Fruit fly (Drosophila melanogaster) whole organism, prepupa: ENCODE data around the gene Cul6.
A peak's percentile ranks its signal among the peaks of the same experiment; 100 is the strongest.

ENCODE experiments used
- Blimp-1 ChIP-seq: fragments of 200-800 bp; sonication (Bioruptor generic); optimal IDR thresholded peaks from 3 replicates; lab custom pipeline; 2017; ENCODE audit warnings: missing biosample characterization, missing genetic modification characterization, mild to moderate bottlenecking, moderate library complexity, missing genetic modification reagents
- CG10669 ChIP-seq: fragments of 200-800 bp; sonication (Bioruptor generic); optimal IDR thresholded peaks from 3 replicates; lab custom pipeline; 2018; ENCODE audit warnings: missing biosample characterization, mild to moderate bottlenecking, missing genetic modification characterization, moderate library complexity
- CG11294 ChIP-seq: fragments of 200-800 bp; sonication (Bioruptor generic); IDR thresholded peaks from 2 replicates; pipeline ENCODE4 v1.3.6; 2022; ENCODE audit warnings: missing biosample characterization, missing genetic modification characterization
- CG11762 ChIP-seq: fragments of 200-800 bp; sonication (Bioruptor generic); optimal IDR thresholded peaks from 3 replicates; lab custom pipeline; 2016; ENCODE audit warnings: missing biosample characterization, missing genetic modification characterization; ENCODE audit not compliant: insufficient read depth
- CG11902 ChIP-seq: fragments of 200-800 bp; sonication (Bioruptor generic); optimal IDR thresholded peaks from 3 replicates; lab custom pipeline; 2016; ENCODE audit warnings: missing biosample characterization, missing genetic modification characterization
- CG15336 ChIP-seq: fragments of 200-800 bp; sonication (Bioruptor generic); IDR thresholded peaks from 2 replicates; pipeline ENCODE4 v1.3.6; 2022; ENCODE audit warnings: missing biosample characterization, missing genetic modification characterization
- CG16779 ChIP-seq: fragments of 200-800 bp; sonication (Bioruptor generic); optimal IDR thresholded peaks from 3 replicates; lab custom pipeline; 2017; ENCODE audit warnings: missing biosample characterization, mild to moderate bottlenecking, missing genetic modification characterization
- CG31627 ChIP-seq: fragments of 200-800 bp; sonication (Bioruptor generic); optimal IDR thresholded peaks from 3 replicates; lab custom pipeline; 2016; ENCODE audit warnings: missing biosample characterization, missing genetic modification characterization
- CG32006 ChIP-seq: fragments of 200-800 bp; sonication (Bioruptor generic); optimal IDR thresholded peaks from 3 replicates; lab custom pipeline; 2017; ENCODE audit warnings: missing biosample characterization, mild to moderate bottlenecking, missing genetic modification characterization
- CG34406 ChIP-seq: fragments of 200-800 bp; sonication (Bioruptor generic); optimal IDR thresholded peaks from 3 replicates; lab custom pipeline; 2016; ENCODE audit warnings: missing biosample characterization, missing genetic modification characterization
- CG3919 ChIP-seq: fragments of 200-800 bp; sonication (Bioruptor generic); optimal IDR thresholded peaks from 3 replicates; lab custom pipeline; 2016; ENCODE audit warnings: missing biosample characterization, missing genetic modification characterization
- CG6163 ChIP-seq: fragments of 200-800 bp; sonication (Bioruptor generic); IDR thresholded peaks from 3 replicates; pipeline ENCODE4 v1.3.6; 2022; ENCODE audit warnings: missing biosample characterization, missing genetic modification characterization
- CG6792 ChIP-seq: fragments of 200-800 bp; sonication (Bioruptor generic); optimal IDR thresholded peaks from 3 replicates; lab custom pipeline; 2016; ENCODE audit warnings: missing biosample characterization, missing genetic modification characterization
- CG6854 ChIP-seq: fragments of 200-800 bp; sonication (Bioruptor generic); optimal IDR thresholded peaks from 2 replicates; lab custom pipeline; 2017; ENCODE audit warnings: missing biosample characterization, mild to moderate bottlenecking, missing genetic modification characterization
- CG7368 ChIP-seq: fragments of 200-800 bp; sonication (Bioruptor generic); optimal IDR thresholded peaks from 3 replicates; lab custom pipeline; 2016; ENCODE audit warnings: missing biosample characterization, missing genetic modification characterization
- CG8119 ChIP-seq: fragments of 200-800 bp; sonication (Bioruptor generic); IDR thresholded peaks from 3 replicates; pipeline ENCODE4 v1.3.6; 2022; ENCODE audit warnings: missing biosample characterization, missing genetic modification characterization
- CG9139 ChIP-seq: fragments of 200-800 bp; sonication (Bioruptor generic); optimal IDR thresholded peaks from 3 replicates; lab custom pipeline; 2017; ENCODE audit warnings: missing biosample characterization, mild to moderate bottlenecking, missing genetic modification characterization
- Eip75B ChIP-seq: fragments of 200-800 bp; sonication (Bioruptor generic); optimal IDR thresholded peaks from 3 replicates; lab custom pipeline; 2016; ENCODE audit warnings: missing biosample characterization, missing genetic modification characterization
- Eip78C ChIP-seq: fragments of 200-800 bp; sonication (Bioruptor generic); peaks from one replicate; lab custom pipeline; 2016; ENCODE audit warnings: missing biosample characterization, missing genetic modification characterization
- Eip93F ChIP-seq: fragments of 200-800 bp; sonication (Bioruptor generic); optimal IDR thresholded peaks from 2 replicates; lab custom pipeline; 2016; ENCODE audit warnings: missing biosample characterization, mild to moderate bottlenecking, missing genetic modification characterization
- Ets21C ChIP-seq: fragments of 200-800 bp; sonication (Bioruptor generic); optimal IDR thresholded peaks from 3 replicates; lab custom pipeline; 2016; ENCODE audit warnings: missing biosample characterization, missing genetic modification characterization
- Ets96B ChIP-seq: fragments of 200-800 bp; optimal IDR thresholded peaks from 2 replicates; lab custom pipeline; 2019; ENCODE audit warnings: missing biosample characterization, mild to moderate bottlenecking, missing genetic modification characterization, moderate library complexity
- Hr38 ChIP-seq: sonication (Bioruptor generic); optimal IDR thresholded peaks from 2 replicates; lab custom pipeline; 2016; ENCODE audit warnings: missing biosample characterization, missing genetic modification characterization
- Hr39 ChIP-seq: fragments of 200-800 bp; sonication (Bioruptor generic); optimal IDR thresholded peaks from 2 replicates; lab custom pipeline; 2016; ENCODE audit warnings: missing biosample characterization, missing genetic modification characterization
- Hr4 ChIP-seq: fragments of 200-800 bp; sonication (Bioruptor generic); optimal IDR thresholded peaks from 3 replicates; lab custom pipeline; 2016; ENCODE audit warnings: missing biosample characterization, missing genetic modification characterization
- Lpt ChIP-seq: fragments of 200-800 bp; sonication (Bioruptor generic); optimal IDR thresholded peaks from 3 replicates; lab custom pipeline; 2016; ENCODE audit warnings: missing biosample characterization, missing genetic modification characterization
- Met ChIP-seq: fragments of 200-800 bp; sonication (Bioruptor generic); optimal IDR thresholded peaks from 3 replicates; lab custom pipeline; 2016; ENCODE audit warnings: missing biosample characterization, missing genetic modification characterization
- Sox102F ChIP-seq: fragments of 200-800 bp; sonication (Bioruptor generic); optimal IDR thresholded peaks from 2 replicates; lab custom pipeline; 2016; ENCODE audit warnings: missing biosample characterization, mild to moderate bottlenecking, missing genetic modification characterization
- Sox14 ChIP-seq: fragments of 200-800 bp; sonication (Bioruptor generic); optimal IDR thresholded peaks from 3 replicates; lab custom pipeline; 2016; ENCODE audit warnings: missing biosample characterization, missing genetic modification characterization
- Sox15 ChIP-seq: fragments of 200-800 bp; sonication (Bioruptor generic); optimal IDR thresholded peaks from 3 replicates; lab custom pipeline; 2016; ENCODE audit warnings: missing biosample characterization, missing genetic modification characterization
- achi ChIP-seq: fragments of 200-800 bp; sonication (Bioruptor generic); optimal IDR thresholded peaks from 3 replicates; lab custom pipeline; 2016; ENCODE audit warnings: missing biosample characterization, missing genetic modification characterization
- acj6 ChIP-seq: fragments of 200-800 bp; sonication (Bioruptor generic); optimal IDR thresholded peaks from 3 replicates; lab custom pipeline; 2016; ENCODE audit warnings: missing biosample characterization, missing genetic modification characterization
- dsx ChIP-seq: fragments of 200-800 bp; optimal IDR thresholded peaks from 3 replicates; lab custom pipeline; 2019; ENCODE audit warnings: missing biosample characterization, mild to moderate bottlenecking, missing genetic modification characterization, moderate library complexity; ENCODE audit not compliant: poor library complexity, severe bottlenecking
- eg ChIP-seq: fragments of 200-800 bp; sonication (Bioruptor generic); IDR thresholded peaks from 3 replicates; pipeline ENCODE4 v1.3.6; 2022; ENCODE audit warnings: missing biosample characterization, missing genetic modification characterization
- esn ChIP-seq: fragments of 200-800 bp; sonication (Bioruptor generic); optimal IDR thresholded peaks from 2 replicates; lab custom pipeline; 2016; ENCODE audit warnings: missing biosample characterization, mild to moderate bottlenecking, missing genetic modification characterization, moderate library complexity
- fd85E ChIP-seq: fragments of 200-800 bp; sonication (Bioruptor generic); optimal IDR thresholded peaks from 3 replicates; lab custom pipeline; 2016; ENCODE audit warnings: missing biosample characterization, missing genetic modification characterization
- fkh ChIP-seq: fragments of 200-800 bp; sonication (Bioruptor generic); optimal IDR thresholded peaks from 3 replicates; lab custom pipeline; 2017; ENCODE audit warnings: missing biosample characterization, mild to moderate bottlenecking, missing genetic modification characterization, moderate library complexity
- lz ChIP-seq: fragments of 200-800 bp; sonication (Bioruptor generic); optimal IDR thresholded peaks from 3 replicates; lab custom pipeline; 2016; ENCODE audit warnings: missing biosample characterization, missing genetic modification characterization
- net ChIP-seq: fragments of 200-800 bp; sonication (Bioruptor generic); optimal IDR thresholded peaks from 3 replicates; lab custom pipeline; 2016; ENCODE audit warnings: missing biosample characterization, missing genetic modification characterization
- pdm3 ChIP-seq: fragments of 200-800 bp; sonication (Bioruptor generic); optimal IDR thresholded peaks from 3 replicates; lab custom pipeline; 2016; ENCODE audit warnings: missing biosample characterization, missing genetic modification characterization
- salr ChIP-seq, 2 experiments: fragments of 200-800 bp; sonication (Bioruptor generic); optimal IDR thresholded peaks; 3 replicates each; lab custom pipeline; 2016 to 2018; ENCODE audit warnings: missing biosample characterization in 2 of 2, missing genetic modification characterization in 2 of 2, mild to moderate bottlenecking in 1 of 2
- spab ChIP-seq: fragments of 200-800 bp; sonication (Bioruptor generic); optimal IDR thresholded peaks from 2 replicates; lab custom pipeline; 2017; ENCODE audit warnings: missing biosample characterization, mild to moderate bottlenecking, missing genetic modification characterization, missing genetic modification reagents
- ss ChIP-seq, 2 experiments: fragments of 200-800 bp; sonication (Bioruptor generic); optimal IDR thresholded peaks; 2 replicates in 1 of 2; 3 replicates in 1 of 2; lab custom pipeline; 2017 to 2018; ENCODE audit warnings: mild to moderate bottlenecking in 2 of 2, missing biosample characterization in 2 of 2, missing genetic modification characterization in 2 of 2, moderate library complexity in 1 of 2
- svp ChIP-seq: fragments of 200-800 bp; sonication (Bioruptor generic); peaks from one replicate; lab custom pipeline; 2016; ENCODE audit warnings: missing biosample characterization, missing genetic modification characterization
- topi ChIP-seq: fragments of 200-800 bp; sonication (Bioruptor generic); optimal IDR thresholded peaks from 3 replicates; lab custom pipeline; 2016; ENCODE audit warnings: missing biosample characterization, missing genetic modification characterization

The Cul6 gene

dm6 chr3L:13021727-13022126 lies 10.2 kb upstream of the Cul6 start (continued):
- peak; percentile 79 for TF ChIP-seq lz
- TF ChIP-seq achi (GFP tag; lab: Kevin White, UChicago) = peak; percentile 43
- TF ChIP-seq CG7368 (GFP tag; lab: Kevin White, UChicago) = peak; percentile 53
- TF ChIP-seq dsx = no peak
- TF ChIP-seq eg (GFP tag; lab: Robert Waterston, UW) = no peak
- peak; percentile 79 for TF ChIP-seq Hr39 (GFP tag; lab: Kevin White, UChicago)
- TF ChIP-seq CG32006 (GFP tag; lab: Kevin White, UChicago) = no peak
- peak; percentile 45 for TF ChIP-seq Eip75B (GFP tag; lab: Kevin White, UChicago)
- peak; percentile 42 for TF ChIP-seq net
- TF ChIP-seq Ets21C = peak; percentile 60
- no peak for TF ChIP-seq CG10669 (GFP tag; lab: Kevin White, UChicago)
- TF ChIP-seq Sox14 (GFP tag; lab: Kevin White, UChicago) = peak; percentile 53
- peak; percentile 50 for TF ChIP-seq pdm3 (GFP tag; lab: Kevin White, UChicago)
- TF ChIP-seq Sox102F (GFP tag; lab: Kevin White, UChicago) = peak; percentile 80
- peak; percentile 71 for TF ChIP-seq Met (GFP tag; lab: Kevin White, UChicago)
- TF ChIP-seq Sox15 = peak; percentile 32
- TF ChIP-seq CG11294 (GFP tag; lab: Robert Waterston, UW) = no peak
- no peak for TF ChIP-seq Hr38 (GFP tag; lab: Kevin White, UChicago)
- TF ChIP-seq CG3919 (GFP tag; lab: Kevin White, UChicago) = peak; percentile 30
- TF ChIP-seq CG34406 = peak; percentile 47

DNA sequence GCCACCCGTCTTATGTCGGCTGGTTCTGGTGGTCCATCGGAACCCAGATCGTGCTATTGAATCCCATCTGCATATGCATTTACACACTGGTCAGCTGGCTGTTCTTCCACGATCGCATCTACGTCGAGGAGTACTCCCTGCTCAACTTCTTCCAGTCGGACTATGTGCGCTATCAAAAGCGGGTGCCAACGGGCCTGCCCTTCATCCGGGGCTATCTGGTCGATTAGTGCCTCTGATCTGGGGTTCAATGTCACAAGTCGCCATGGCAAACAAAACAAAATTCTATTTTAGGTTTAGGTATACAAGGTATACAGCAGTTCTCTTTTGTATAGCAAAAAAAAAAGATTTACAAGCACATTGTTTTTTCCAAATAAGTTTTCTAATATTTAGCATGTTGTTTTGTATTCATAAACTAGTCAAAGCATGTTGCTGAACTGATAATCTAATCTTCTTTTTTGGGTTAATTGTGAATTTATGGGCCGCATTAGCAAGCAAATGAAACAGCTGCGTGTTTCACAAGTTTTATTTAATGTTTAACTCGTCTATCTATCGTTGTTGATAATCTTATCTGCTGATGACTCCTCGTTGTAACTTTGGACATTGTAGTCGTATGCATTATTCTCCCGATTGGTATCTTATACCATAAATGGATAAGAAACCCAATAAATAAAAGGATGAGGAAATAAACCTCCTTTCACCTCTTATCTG lies 7.9 kb upstream of the Cul6 start:
- TF ChIP-seq fd85E (GFP tag; lab: Kevin White, UChicago) = no peak
- peak; percentile 78 for TF ChIP-seq svp (GFP tag; lab: Kevin White, UChicago)

DNA sequence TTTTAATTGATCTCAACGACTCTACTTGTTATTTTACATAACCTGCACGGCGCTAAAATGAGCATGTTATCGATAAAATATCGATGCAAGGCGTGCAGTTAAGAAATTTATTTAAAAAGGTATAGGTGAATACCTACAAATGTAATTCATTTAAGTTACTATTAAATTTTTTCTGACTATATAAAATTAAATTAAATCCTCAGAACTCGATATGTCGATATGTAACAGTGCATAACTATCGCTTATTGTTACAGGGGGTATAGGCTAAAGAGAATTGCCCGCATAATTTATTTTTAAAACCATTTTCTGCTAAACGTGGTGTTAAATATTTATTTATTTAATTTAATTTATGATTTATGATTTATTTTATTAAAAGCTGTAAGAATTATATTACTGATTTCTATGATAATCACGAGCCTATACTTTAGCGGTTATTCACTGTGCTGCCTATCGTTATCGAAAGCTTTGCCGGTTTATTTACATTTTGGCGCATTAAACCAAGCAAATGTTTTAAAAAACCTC lies 6.4 kb upstream of the Cul6 start, which contains the start of the genes mRpL20 and Icmt:
Gene mRpL20 (minus strand): TSS at position 65 of the 522 bp plus-strand sequence.
Gene Icmt (plus strand): TSS at position 464 of the 522 bp plus-strand sequence.
- TF ChIP-seq Sox14 (GFP tag; lab: Kevin White, UChicago) (peak; percentile 86), Eip78C (GFP tag; lab: Kevin White, UChicago) (peak; percentile 97), CG7368 (GFP tag; lab: Kevin White, UChicago) (peak; percentile 67), CG11902 (GFP tag; lab: Kevin White, UChicago) (peak; percentile 86), Eip93F (GFP tag; lab: Kevin White, UChicago) (peak; percentile 81), Eip75B (GFP tag; lab: Kevin White, UChicago) (peak; percentile 88), CG9139 (GFP tag; lab: Kevin White, UChicago) (peak; percentile 73), CG8119 (peak; percentile 98), fkh (peak; percentile 78), Lpt (GFP tag; lab: Kevin White, UChicago) (peak; percentile 78), ss (GFP tag; optimal IDR thresholded peaks at IDR 0.05; lab: Kevin White, UChicago) (peak; percentile 85 to 91), CG16779 (tag; lab: Kevin White, UChicago) (peak; percentile 88), Sox102F (GFP tag; lab: Kevin White, UChicago) (peak; percentile 87), Ets21C (peak; percentile 75), Hr39 (GFP tag; lab: Kevin White, UChicago) (peak; percentile 81), lz (peak; percentile 91), CG11762 (GFP tag; lab: Kevin White, UChicago) (peak; percentile 80), CG6792 (GFP tag; lab: Kevin White, UChicago) (peak; percentile 94), Hr4 (peak; percentile 90), CG10669 (GFP tag; lab: Kevin White, UChicago) (peak; percentile 85), CG32006 (GFP tag; lab: Kevin White, UChicago) (peak; percentile 95), acj6 (GFP tag; lab: Kevin White, UChicago) (peak; percentile 94), topi (GFP tag; lab: Kevin White, UChicago) (peak; percentile 82), CG15336 (GFP tag; lab: Robert Waterston, UW) (peak; percentile 98), CG6163 (GFP tag; lab: Robert Waterston, UW) (peak; percentile 97), CG31627 (GFP tag; lab: Kevin White, UChicago) (peak; percentile 86), net (peak; percentile 91), spab (GFP tag; lab: Kevin White, UChicago) (peak; percentile 77), CG6854 (peak; percentile 57), esn (peak; percentile 95), salr (GFP tag; optimal IDR thresholded peaks at IDR 0.05; lab: Kevin White, UChicago) (peak; percentile 83 to 89), Blimp-1 (GFP tag; lab: Kevin White, UChicago) (peak; percentile 69), Ets96B (tag; lab: Kevin White, UChicago) (peak; percentile 96), CG11294 (GFP tag; lab: Robert Waterston, UW) (peak; percentile 93)
